Fruit fly (Drosophila melanogaster): ENCODE measurements around the gene Pfdn6.
A peak's percentile ranks its signal among the peaks of the same experiment; 100 is the strongest.

The Pfdn6 gene

dm6 chr3L:19896892-19897684 is 26.4 kb upstream of the Pfdn6 start (continued):
- peak; percentile 46 for TF ChIP-seq Bteb2 (GFP tag; optimal IDR thresholded peaks at IDR 0.05)
- TF ChIP-seq CG11695 (GFP tag; IDR thresholded peaks at IDR 0.05): peak; percentile 33; the same call in 1 of the 3 replicates
- peak; percentile 45; the same call in 1 of the 2 replicates for TF ChIP-seq CG32532 (GFP tag; IDR thresholded peaks at IDR 0.05)
- TF ChIP-seq HHEX (GFP tag; optimal IDR thresholded peaks at IDR 0.05): no peak
- no peak for TF ChIP-seq her (GFP tag; optimal IDR thresholded peaks at IDR 0.05)
- no peak for TF ChIP-seq CG7987 (GFP tag; optimal IDR thresholded peaks at IDR 0.05)
- TF ChIP-seq pita (GFP tag; optimal IDR thresholded peaks at IDR 0.05): no peak
- TF ChIP-seq CG7786 (GFP tag; optimal IDR thresholded peaks at IDR 0.05): peak; percentile 21
- no peak for TF ChIP-seq Doc2 (GFP tag; IDR thresholded peaks at IDR 0.05)
- TF ChIP-seq twi (tag; optimal IDR thresholded peaks at IDR 0.05): no peak
- TF ChIP-seq CG4820 (GFP tag; optimal IDR thresholded peaks at IDR 0.05): no peak
- no peak for TF ChIP-seq p53 (GFP tag; optimal IDR thresholded peaks at IDR 0.05)
- no peak for TF ChIP-seq Gug (GFP tag; IDR thresholded peaks at IDR 0.05)
- no peak for TF ChIP-seq Chrac-16 (GFP tag; optimal IDR thresholded peaks at IDR 0.05)
- TF ChIP-seq CG34422 (GFP tag; IDR thresholded peaks at IDR 0.05): peak; percentile 47; the same call in 1 of the 3 replicates
- no peak for TF ChIP-seq CG1603 (tag; optimal IDR thresholded peaks at IDR 0.05)
- no peak for TF ChIP-seq CG12769 (tag; optimal IDR thresholded peaks at IDR 0.05)
- peak; percentile 7 for TF ChIP-seq CG13424 (tag; optimal IDR thresholded peaks at IDR 0.05)
- no peak for TF ChIP-seq CG16815 (GFP tag; optimal IDR thresholded peaks at IDR 0.05)
- TF ChIP-seq br (optimal IDR thresholded peaks at IDR 0.05): no peak
- TF ChIP-seq nmo (GFP tag; optimal IDR thresholded peaks at IDR 0.05): peak; percentile 28
- no peak for TF ChIP-seq psq (GFP tag; optimal IDR thresholded peaks at IDR 0.05)
- TF ChIP-seq CG34376 (GFP tag; optimal IDR thresholded peaks at IDR 0.05): no peak
- peak; percentile 51 for TF ChIP-seq HLHmδ (GFP tag; optimal IDR thresholded peaks at IDR 0.05)
- TF ChIP-seq Dek (tag; optimal IDR thresholded peaks at IDR 0.05): no peak
- peak; percentile 72 for TF ChIP-seq onecut (GFP tag; IDR thresholded peaks at IDR 0.05)
- no peak for TF ChIP-seq CG10147 (GFP tag; optimal IDR thresholded peaks at IDR 0.05)
- TF ChIP-seq CG3281 (GFP tag; optimal IDR thresholded peaks at IDR 0.05): peak; percentile 26
- TF ChIP-seq CG6654 (GFP tag; optimal IDR thresholded peaks at IDR 0.05): no peak
- peak; percentile 54 for TF ChIP-seq fru (optimal IDR thresholded peaks at IDR 0.05)
- TF ChIP-seq TFAM (GFP tag; optimal IDR thresholded peaks at IDR 0.05): no peak
- TF ChIP-seq sna (GFP tag; IDR thresholded peaks at IDR 0.05; ENCODE audit: partially characterized antibody): no peak
- no peak for TF ChIP-seq gsb-n (tag; optimal IDR thresholded peaks at IDR 0.05)
- TF ChIP-seq wor (GFP tag; IDR thresholded peaks at IDR 0.05): no peak
- TF ChIP-seq CG15601 (tag; optimal IDR thresholded peaks at IDR 0.05): no peak
- TF ChIP-seq CG42726 (GFP tag; IDR thresholded peaks at IDR 0.05; ENCODE audit: partially characterized antibody): 0 out of 2 replicates have a peak, but pooled peaks have one; percentile 6
- TF ChIP-seq HmgZ (tag; optimal IDR thresholded peaks at IDR 0.05): peak; percentile 18
- TF ChIP-seq CG9727 (GFP tag; optimal IDR thresholded peaks at IDR 0.05): peak; percentile 46
- TF ChIP-seq jumu (GFP tag; optimal IDR thresholded peaks at IDR 0.05): no peak
- TF ChIP-seq NFAT (GFP tag; IDR thresholded peaks at IDR 0.05): peak; percentile 9; the same call in 1 of the 2 replicates
- TF ChIP-seq CG16863 (GFP tag; optimal IDR thresholded peaks at IDR 0.05): no peak
- TF ChIP-seq CG17361 (GFP tag; IDR thresholded peaks at IDR 0.05): 0 out of 3 replicates have a peak, but pooled peaks have one; percentile 23
- peak; percentile 50 for TF ChIP-seq CG18476 (GFP tag; optimal IDR thresholded peaks at IDR 0.05)
- TF ChIP-seq MBD-R2 (GFP tag; IDR thresholded peaks at IDR 0.05): peak; percentile 30; the same call in 1 of the 2 replicates
- TF ChIP-seq kah (GFP tag; optimal IDR thresholded peaks at IDR 0.05): peak; percentile 89
- TF ChIP-seq sim (GFP tag; IDR thresholded peaks at IDR 0.05): no peak
- TF ChIP-seq CG18619 (GFP tag; optimal IDR thresholded peaks at IDR 0.05): no peak
- TF ChIP-seq ci (GFP tag; IDR thresholded peaks at IDR 0.05): no peak
- TF ChIP-seq Usf (GFP tag; optimal IDR thresholded peaks at IDR 0.05): no peak
- TF ChIP-seq Ravus (GFP tag; IDR thresholded peaks at IDR 0.05): no peak

Data from whole organism, embryonic.